ENCODE assay signal across 1 worm cellular context in genomic region chrIII:13778816-13779215, ce11.
A peak's percentile ranks its signal among the peaks of the same experiment; 100 is the strongest.
TF ChIP-seq lines count a peak whose summit lies in the region.

No protein-coding gene starts in this region.

TF ChIP-seq in whole organism, L1 larva, 84 proteins besides CTCF, POLR2A, EP300 and RAD21 (continued from another document):
- TF ChIP-seq lin-39 (tag; optimal IDR thresholded peaks at IDR 0.05; lab: Kevin White, UChicago) (peak; percentile 42), F16B12.6 (tag; optimal IDR thresholded peaks at IDR 0.05; lab: Kevin White, UChicago) (no peak), hpl-2 (GFP tag; optimal IDR thresholded peaks at IDR 0.05; lab: Kevin White, UChicago) (no peak), unc-62 (GFP tag; optimal IDR thresholded peaks at IDR 0.05; lab: Kevin White, UChicago) (no peak), nhr-28 (tag; optimal IDR thresholded peaks at IDR 0.05; lab: Kevin White, UChicago) (peak; percentile 70), egl-13 (tag; optimal IDR thresholded peaks at IDR 0.05; lab: Kevin White, UChicago) (no peak), xbp-1 (tag; optimal IDR thresholded peaks at IDR 0.05; lab: Kevin White, UChicago) (no peak), tbx-2 (tag; optimal IDR thresholded peaks at IDR 0.05; lab: Kevin White, UChicago) (no peak), fkh-8 (tag; optimal IDR thresholded peaks at IDR 0.05; lab: Kevin White, UChicago) (no peak), rnt-1 (tag; optimal IDR thresholded peaks at IDR 0.05; lab: Kevin White, UChicago) (no peak), ama-1 (optimal IDR thresholded peaks at IDR 0.05; lab: Kevin White, UChicago) (no peak), jun-1 (tag; optimal IDR thresholded peaks at IDR 0.05; lab: Kevin White, UChicago) (no peak), grh-1 (GFP tag; IDR thresholded peaks at IDR 0.05; lab: Robert Waterston, UW) (no peak), pag-3 (tag; optimal IDR thresholded peaks at IDR 0.05; lab: Kevin White, UChicago; ENCODE audit: borderline replicate concordance, insufficient read depth) (peak; percentile 11), lir-3 (tag; optimal IDR thresholded peaks at IDR 0.05; lab: Kevin White, UChicago; ENCODE audit: poor library complexity) (no peak), nhr-12 (tag; optimal IDR thresholded peaks at IDR 0.05; lab: Kevin White, UChicago) (no peak), efl-3 (GFP tag; optimal IDR thresholded peaks at IDR 0.05; lab: Kevin White, UChicago) (no peak), nhr-77 (tag; optimal IDR thresholded peaks at IDR 0.05; lab: Kevin White, UChicago) (no peak), dsc-1 (tag; optimal IDR thresholded peaks at IDR 0.05; lab: Kevin White, UChicago) (no peak), ces-1 (GFP tag; optimal IDR thresholded peaks at IDR 0.05; lab: Kevin White, UChicago) (no peak), sptf-1 (tag; optimal IDR thresholded peaks at IDR 0.05; lab: Kevin White, UChicago) (peak; percentile 62), irx-1 (tag; optimal IDR thresholded peaks at IDR 0.05; lab: Kevin White, UChicago) (no peak), ztf-4 (tag; optimal IDR thresholded peaks at IDR 0.05; lab: Kevin White, UChicago) (peak; percentile 3), ztf-11 (tag; optimal IDR thresholded peaks at IDR 0.05; lab: Kevin White, UChicago) (no peak), vab-15 (tag; optimal IDR thresholded peaks at IDR 0.05; lab: Kevin White, UChicago) (no peak)
